Fruit fly (Drosophila melanogaster) whole organism, embryonic: ENCODE results near the gene CG8671.

Experiments
- Asciz ChIP-seq: fragments of 200-800 bp; sonication (Bioruptor generic); optimal IDR thresholded peaks from 2 replicates; lab custom pipeline; 2017; ENCODE audit warnings: missing biosample characterization, mild to moderate bottlenecking, missing genetic modification characterization, missing genetic modification reagents
- Awh ChIP-seq: fragments of 200-800 bp; sonication (Bioruptor generic); IDR thresholded peaks from 2 replicates; pipeline ENCODE4, ENCODE4 v1.3.6; 2022; ENCODE audit warnings: missing biosample characterization, missing genetic modification characterization
- B-H1 ChIP-seq: fragments of 200-800 bp; sonication (Bioruptor generic); IDR thresholded peaks from 3 replicates; pipeline ENCODE4 v1.3.6; 2022; ENCODE audit warnings: missing biosample characterization, missing genetic modification characterization
- Blimp-1 ChIP-seq: fragments of 200-800 bp; sonication (Bioruptor generic); optimal IDR thresholded peaks from 3 replicates; lab custom pipeline; 2018; ENCODE audit warnings: missing biosample characterization, missing genetic modification characterization, mild to moderate bottlenecking, moderate library complexity, missing genetic modification reagents
- CG10543 ChIP-seq: fragments of 200-800 bp; sonication (Bioruptor generic); optimal IDR thresholded peaks from 3 replicates; lab custom pipeline; 2017; ENCODE audit warnings: missing biosample characterization, mild to moderate bottlenecking, missing genetic modification characterization, moderate library complexity
- CG10654 ChIP-seq: fragments of 200-800 bp; sonication (Bioruptor generic); optimal IDR thresholded peaks from 2 replicates; lab custom pipeline; 2016; ENCODE audit warnings: missing biosample characterization, missing genetic modification characterization
- CG11723 ChIP-seq: fragments of 200-800 bp; sonication (Bioruptor generic); optimal IDR thresholded peaks from 2 replicates; lab custom pipeline; 2017; ENCODE audit warnings: missing biosample characterization, mild to moderate bottlenecking, missing genetic modification characterization
- CG12236 ChIP-seq: fragments of 200-800 bp; sonication (Bioruptor generic); optimal IDR thresholded peaks from 2 replicates; lab custom pipeline; 2016; ENCODE audit warnings: missing biosample characterization, missing genetic modification characterization
- CG1233 ChIP-seq: fragments of 200-800 bp; sonication (Bioruptor generic); optimal IDR thresholded peaks from 4 replicates; lab custom pipeline; 2018; ENCODE audit warnings: missing biosample characterization, mild to moderate bottlenecking, missing genetic modification characterization
- CG12769 ChIP-seq: fragments of 200-800 bp; sonication (Bioruptor generic); optimal IDR thresholded peaks from 2 replicates; lab custom pipeline; 2019; ENCODE audit warnings: missing biosample characterization, mild to moderate bottlenecking, missing genetic modification characterization, moderate library complexity
- CG1529 ChIP-seq: fragments of 200-800 bp; sonication (Bioruptor generic); optimal IDR thresholded peaks from 3 replicates; lab custom pipeline; 2018; ENCODE audit warnings: missing biosample characterization, missing genetic modification characterization
- CG18764 ChIP-seq: fragments of 200-800 bp; sonication (Bioruptor generic); optimal IDR thresholded peaks from 3 replicates; lab custom pipeline; 2016; ENCODE audit warnings: missing biosample characterization, missing genetic modification characterization
- CG2120 ChIP-seq: fragments of 200-800 bp; sonication (Bioruptor generic); optimal IDR thresholded peaks from 3 replicates; lab custom pipeline; 2016; ENCODE audit warnings: missing biosample characterization, missing genetic modification characterization
- CG2678 ChIP-seq: fragments of 200-800 bp; sonication (Bioruptor generic); optimal IDR thresholded peaks from 3 replicates; lab custom pipeline; 2019; ENCODE audit warnings: missing biosample characterization, mild to moderate bottlenecking, missing genetic modification characterization, moderate library complexity
- CG30403 ChIP-seq: fragments of 200-800 bp; sonication (Bioruptor generic); optimal IDR thresholded peaks from 3 replicates; lab custom pipeline; 2016; ENCODE audit warnings: missing biosample characterization, missing genetic modification characterization
- CG30431 ChIP-seq: fragments of 200-800 bp; sonication (Bioruptor generic); optimal IDR thresholded peaks from 2 replicates; lab custom pipeline; 2017; ENCODE audit warnings: missing biosample characterization, missing genetic modification characterization
- CG3281 ChIP-seq: fragments of 200-800 bp; sonication (Bioruptor generic); optimal IDR thresholded peaks from 3 replicates; lab custom pipeline; 2017; ENCODE audit warnings: missing biosample characterization, mild to moderate bottlenecking, missing genetic modification characterization
- CG3407 ChIP-seq: fragments of 200-800 bp; sonication (Bioruptor generic); optimal IDR thresholded peaks from 2 replicates; lab custom pipeline; 2018; ENCODE audit warnings: missing biosample characterization, mild to moderate bottlenecking, missing genetic modification characterization
- CG5180 ChIP-seq: fragments of 200-800 bp; sonication (Bioruptor generic); optimal IDR thresholded peaks from 3 replicates; lab custom pipeline; 2017; ENCODE audit warnings: missing biosample characterization, missing genetic modification characterization, mild to moderate bottlenecking, moderate library complexity, missing genetic modification reagents
- CG5245 ChIP-seq: fragments of 200-800 bp; sonication (Bioruptor generic); optimal IDR thresholded peaks from 3 replicates; lab custom pipeline; 2016; ENCODE audit warnings: missing biosample characterization, missing genetic modification characterization
- CG6175 ChIP-seq: fragments of 200-800 bp; sonication (Bioruptor generic); IDR thresholded peaks from 3 replicates; pipeline ENCODE4 v1.3.6; 2022; ENCODE audit warnings: missing biosample characterization, missing genetic modification characterization
- Dad ChIP-seq: fragments of 200-800 bp; sonication (Bioruptor generic); optimal IDR thresholded peaks from 3 replicates; lab custom pipeline; 2016; ENCODE audit warnings: missing biosample characterization, missing genetic modification characterization
- Deaf1 ChIP-seq: fragments of 200-800 bp; optimal IDR thresholded peaks from 3 replicates; lab custom pipeline; 2019; ENCODE audit warnings: missing biosample characterization, mild to moderate bottlenecking, missing genetic modification characterization, moderate library complexity
- Doc2 ChIP-seq: fragments of 200-800 bp; sonication (Bioruptor generic); IDR thresholded peaks from 2 replicates; pipeline ENCODE4 v1.3.6; 2022; ENCODE audit warnings: missing biosample characterization, missing genetic modification characterization
- Hey ChIP-seq: fragments of 200-800 bp; sonication (Bioruptor generic); optimal IDR thresholded peaks from 3 replicates; lab custom pipeline; 2018; ENCODE audit warnings: missing biosample characterization, mild to moderate bottlenecking, missing genetic modification characterization
- HmgD ChIP-seq: fragments of 200-800 bp; sonication (Bioruptor generic); optimal IDR thresholded peaks from 3 replicates; lab custom pipeline; 2016; ENCODE audit warnings: missing biosample characterization, missing genetic modification characterization
- MESR4 ChIP-seq: fragments of 200-800 bp; sonication (Bioruptor generic); optimal IDR thresholded peaks from 2 replicates; lab custom pipeline; 2018; ENCODE audit warnings: missing biosample characterization, mild to moderate bottlenecking, missing genetic modification characterization, moderate library complexity
- Optix ChIP-seq: fragments of 200-800 bp; sonication (Bioruptor generic); IDR thresholded peaks from 3 replicates; pipeline ENCODE4 v1.3.6; 2022; ENCODE audit warnings: missing biosample characterization, missing genetic modification characterization
- Sin3A ChIP-seq: fragments of >200 bp; optimal IDR thresholded peaks from 2 replicates; lab custom pipeline; 2018
- Spps ChIP-seq: fragments of 200-800 bp; sonication (Bioruptor generic); optimal IDR thresholded peaks from 2 replicates; lab custom pipeline; 2018; ENCODE audit warnings: missing biosample characterization, mild to moderate bottlenecking, missing genetic modification characterization
- Taf1 ChIP-seq: fragments of 200-800 bp; sonication (Bioruptor generic); IDR thresholded peaks from 2 replicates; pipeline ENCODE4 v1.3.6; 2022; ENCODE audit warnings: missing biosample characterization, missing genetic modification characterization
- Xrp1 ChIP-seq: fragments of 200-800 bp; sonication (Bioruptor generic); IDR thresholded peaks from 2 replicates; pipeline ENCODE4 v1.3.6; 2022; ENCODE audit warnings: missing biosample characterization, missing genetic modification characterization
- bab2 ChIP-seq: fragments of 200-800 bp; sonication (Bioruptor generic); optimal IDR thresholded peaks from 2 replicates; lab custom pipeline; 2016; ENCODE audit warnings: missing biosample characterization, missing genetic modification characterization
- bsh ChIP-seq, 2 experiments: fragments of 200-800 bp; sonication (Bioruptor generic); optimal IDR thresholded peaks; 2 replicates each; lab custom pipeline; 2017 to 2018; ENCODE audit warnings: mild to moderate bottlenecking in 2 of 2, missing biosample characterization in 2 of 2, missing genetic modification characterization in 2 of 2, moderate library complexity in 1 of 2
- chif ChIP-seq, 2 experiments: fragments of 200-800 bp; sonication (Bioruptor generic); optimal IDR thresholded peaks; 3 replicates each; lab custom pipeline; 2016; ENCODE audit warnings: missing biosample characterization in 2 of 2, missing genetic modification characterization in 2 of 2
- disco-r ChIP-seq: fragments of 200-800 bp; sonication (Bioruptor generic); optimal IDR thresholded peaks from 2 replicates; lab custom pipeline; 2016; ENCODE audit warnings: missing biosample characterization, missing genetic modification characterization
- dmrt11E ChIP-seq: fragments of 200-800 bp; sonication (Bioruptor generic); optimal IDR thresholded peaks from 3 replicates; lab custom pipeline; 2018; ENCODE audit warnings: missing biosample characterization, mild to moderate bottlenecking, missing genetic modification characterization, moderate library complexity
- dpn ChIP-seq, 2 experiments: fragments of 200-800 bp; sonication (Bioruptor generic); optimal IDR thresholded peaks; 3 replicates each; lab custom pipeline; 2016; ENCODE audit warnings: missing biosample characterization in 2 of 2, missing genetic modification characterization in 2 of 2
- eve ChIP-seq, 2 experiments: fragments of >200 bp; optimal IDR thresholded peaks; 2 replicates each; lab custom pipeline; 2017; ENCODE audit warnings: missing biosample characterization in 2 of 2, missing genetic modification characterization in 2 of 2
- gcm ChIP-seq: fragments of 200-800 bp; sonication (Bioruptor generic); optimal IDR thresholded peaks from 2 replicates; lab custom pipeline; 2019; ENCODE audit warnings: missing biosample characterization, mild to moderate bottlenecking, missing genetic modification characterization, moderate library complexity
- jumu ChIP-seq: fragments of 200-800 bp; sonication (Bioruptor generic); optimal IDR thresholded peaks from 3 replicates; lab custom pipeline; 2016; ENCODE audit warnings: missing biosample characterization, missing genetic modification characterization
- ken ChIP-seq: fragments of 200-800 bp; sonication (Bioruptor generic); IDR thresholded peaks from 3 replicates; pipeline ENCODE4 v1.3.6; 2022; ENCODE audit warnings: missing biosample characterization, missing genetic modification characterization
- lilli ChIP-seq: fragments of 200-800 bp; sonication (Bioruptor generic); optimal IDR thresholded peaks from 3 replicates; lab custom pipeline; 2016; ENCODE audit warnings: missing biosample characterization, missing genetic modification characterization
- pfk ChIP-seq: fragments of 200-800 bp; sonication (Bioruptor generic); optimal IDR thresholded peaks from 2 replicates; lab custom pipeline; 2018; ENCODE audit warnings: missing biosample characterization, mild to moderate bottlenecking, missing genetic modification characterization, moderate library complexity
- pzg ChIP-seq: fragments of 200-800 bp; sonication (Bioruptor generic); optimal IDR thresholded peaks from 3 replicates; lab custom pipeline; 2018; ENCODE audit warnings: missing biosample characterization, mild to moderate bottlenecking, missing genetic modification characterization, moderate library complexity
- row ChIP-seq: fragments of 200-800 bp; sonication (Bioruptor generic); IDR thresholded peaks from 3 replicates; pipeline ENCODE4 v1.3.6; 2022; ENCODE audit warnings: missing biosample characterization, missing genetic modification characterization
- scrt ChIP-seq: fragments of 200-800 bp; sonication (Bioruptor generic); optimal IDR thresholded peaks from 2 replicates; lab custom pipeline; 2018; ENCODE audit warnings: missing biosample characterization, mild to moderate bottlenecking, missing genetic modification characterization, moderate library complexity
- unc-4 ChIP-seq: fragments of 200-800 bp; sonication (Bioruptor generic); IDR thresholded peaks from 2 replicates; pipeline ENCODE4 v1.3.6; 2022; ENCODE audit warnings: missing biosample characterization, missing genetic modification characterization; ENCODE audit not compliant: partially characterized antibody
- zen ChIP-seq: fragments of 200-800 bp; sonication (Bioruptor generic); optimal IDR thresholded peaks from 3 replicates; lab custom pipeline; 2018; ENCODE audit warnings: missing biosample characterization, mild to moderate bottlenecking, missing genetic modification characterization, moderate library complexity
- zfh1 ChIP-seq: fragments of 200-800 bp; sonication (Bioruptor generic); IDR thresholded peaks from 3 replicates; pipeline ENCODE4 v1.3.6; 2022; ENCODE audit warnings: missing biosample characterization, missing genetic modification characterization

Gene CG8671

dm6 chr2L:21250519-21251336 lies 12.0 kb upstream of the CG8671 start (continued):
- TF ChIP-seq Awh (GFP tag; lab: Robert Waterston, UW) (no peak), CG2120 (GFP tag; lab: Kevin White, UChicago) (no peak), CG30403 (no peak), zen (tag; lab: Kevin White, UChicago) (no peak), lilli (GFP tag; lab: Kevin White, UChicago) (no peak), Xrp1 (GFP tag; lab: Robert Waterston, UW) (no peak), disco-r (no peak), scrt (GFP tag; lab: Kevin White, UChicago) (peak; percentile 15), chif (GFP tag; optimal IDR thresholded peaks at IDR 0.05; lab: Kevin White, UChicago) (no peak), CG3407 (GFP tag; lab: Kevin White, UChicago) (no peak), Dad (GFP tag; lab: Kevin White, UChicago) (no peak), eve (GFP tag; optimal IDR thresholded peaks at IDR 0.05; lab: Kevin White, UChicago) (no peak), gcm (no peak), Deaf1 (peak; percentile 92), unc-4 (GFP tag; lab: Robert Waterston, UW) (peak; percentile 35; the same call in 1 of the 2 replicates), CG30431 (no peak), bsh (GFP tag; optimal IDR thresholded peaks at IDR 0.05; lab: Kevin White, UChicago) (peak in 1 of 2 experiments; percentile 10), Doc2 (no peak), CG18764 (GFP tag; lab: Kevin White, UChicago) (no peak), MESR4 (no peak), Taf1 (GFP tag; lab: Robert Waterston, UW) (no peak), dpn (GFP tag; optimal IDR thresholded peaks at IDR 0.05; lab: Kevin White, UChicago) (no peak), Asciz (GFP tag; lab: Kevin White, UChicago) (no peak), zfh1 (GFP tag; lab: Robert Waterston, UW) (no peak), pfk (GFP tag; lab: Kevin White, UChicago) (no peak), row (no peak), CG3281 (GFP tag; lab: Kevin White, UChicago) (no peak), CG1233 (GFP tag; lab: Kevin White, UChicago) (no peak), CG1529 (GFP tag; lab: Kevin White, UChicago) (no peak), jumu (GFP tag; lab: Kevin White, UChicago) (no peak), CG5245 (GFP tag; lab: Kevin White, UChicago) (no peak), ken (GFP tag; lab: Robert Waterston, UW) (no peak), dmrt11E (tag; lab: Kevin White, UChicago) (no peak), Spps (no peak), CG6175 (GFP tag; lab: Robert Waterston, UW) (no peak), CG5180 (GFP tag; lab: Kevin White, UChicago) (peak; percentile 28), Blimp-1 (GFP tag; lab: Kevin White, UChicago) (no peak), bab2 (GFP tag; lab: Kevin White, UChicago) (no peak), Hey (tag; lab: Kevin White, UChicago) (no peak), CG10543 (GFP tag; lab: Kevin White, UChicago) (peak; percentile 84), Sin3A (no peak), CG11723 (no peak), B-H1 (no peak), pzg (GFP tag; lab: Kevin White, UChicago) (no peak), HmgD (GFP tag; lab: Kevin White, UChicago) (peak; percentile 31), CG2678 (tag; lab: Kevin White, UChicago) (no peak), CG12769 (tag; lab: Kevin White, UChicago) (peak; percentile 35), Optix (GFP tag; lab: Robert Waterston, UW) (no peak), CG12236 (GFP tag; lab: Kevin White, UChicago) (no peak), CG10654 (GFP tag; lab: Kevin White, UChicago) (no peak)
